Fruit fly (Drosophila melanogaster): ENCODE results near the gene PolA1.

PolA1 gene

dm6 chr3R:21633781-21634102, 37.8 kb downstream of the PolA1 start:
- TF ChIP-seq Gug (GFP tag; IDR thresholded peaks at IDR 0.05): no peak
- no peak for TF ChIP-seq CG6854 (GFP tag; optimal IDR thresholded peaks at IDR 0.05)
- TF ChIP-seq vri (GFP tag; optimal IDR thresholded peaks at IDR 0.05): peak; percentile 83
- peak; percentile 96 for TF ChIP-seq dsx (GFP tag; optimal IDR thresholded peaks at IDR 0.05; ENCODE audit: poor library complexity, severe bottlenecking)
- TF ChIP-seq fkh (GFP tag; optimal IDR thresholded peaks at IDR 0.05): no peak
- no peak for TF ChIP-seq CG34406 (GFP tag; optimal IDR thresholded peaks at IDR 0.05)
- TF ChIP-seq ss (GFP tag; optimal IDR thresholded peaks at IDR 0.05): no peak
- no peak for TF ChIP-seq OdsH (GFP tag; optimal IDR thresholded peaks at IDR 0.05)
- TF ChIP-seq achi (GFP tag; optimal IDR thresholded peaks at IDR 0.05): no peak
- no peak for TF ChIP-seq CG6792 (GFP tag; optimal IDR thresholded peaks at IDR 0.05)
- TF ChIP-seq CG3919 (GFP tag; optimal IDR thresholded peaks at IDR 0.05): no peak
- TF ChIP-seq lz (GFP tag; optimal IDR thresholded peaks at IDR 0.05): no peak
- no peak for TF ChIP-seq CG16779 (tag; optimal IDR thresholded peaks at IDR 0.05)
- no peak for TF ChIP-seq CG3032 (tag; optimal IDR thresholded peaks at IDR 0.05)

dm6 chr3R:21632930-21633780, 38.4 kb downstream of the PolA1 start:
- TF ChIP-seq CG7368 (GFP tag; optimal IDR thresholded peaks at IDR 0.05): no peak
- no peak for TF ChIP-seq dsx (GFP tag; optimal IDR thresholded peaks at IDR 0.05; ENCODE audit: poor library complexity, severe bottlenecking)
- peak; percentile 71 for TF ChIP-seq CG6854 (GFP tag; optimal IDR thresholded peaks at IDR 0.05)
- TF ChIP-seq CG6792 (GFP tag; optimal IDR thresholded peaks at IDR 0.05): peak; percentile 11
- TF ChIP-seq Eip75B (GFP tag; optimal IDR thresholded peaks at IDR 0.05): peak; percentile 37
- TF ChIP-seq eg (GFP tag; IDR thresholded peaks at IDR 0.05): no peak
- peak; percentile 65 for TF ChIP-seq vri (GFP tag; optimal IDR thresholded peaks at IDR 0.05)
- peak; percentile 17 for TF ChIP-seq Hr39 (GFP tag; optimal IDR thresholded peaks at IDR 0.05)
- TF ChIP-seq lz (GFP tag; optimal IDR thresholded peaks at IDR 0.05): peak; percentile 44
- peak; percentile 27 for TF ChIP-seq Sox14 (GFP tag; optimal IDR thresholded peaks at IDR 0.05)
- TF ChIP-seq Eip78C (GFP tag): peak; percentile 89
- peak; percentile 47 for TF ChIP-seq CG9139 (GFP tag; optimal IDR thresholded peaks at IDR 0.05)
- TF ChIP-seq CG8632 (GFP tag; optimal IDR thresholded peaks at IDR 0.05): no peak
- TF ChIP-seq CG34406 (GFP tag; optimal IDR thresholded peaks at IDR 0.05): peak; percentile 37
- peak; percentile 52 for TF ChIP-seq CG10631 (GFP tag; optimal IDR thresholded peaks at IDR 0.05)
- TF ChIP-seq CG11902 (GFP tag; optimal IDR thresholded peaks at IDR 0.05): no peak
- peak; percentile 26 for TF ChIP-seq CG6808 (GFP tag; optimal IDR thresholded peaks at IDR 0.05)
- peak; percentile 18 for TF ChIP-seq CG31627 (GFP tag; optimal IDR thresholded peaks at IDR 0.05)
- peak; percentile 60 for TF ChIP-seq acj6 (GFP tag; optimal IDR thresholded peaks at IDR 0.05)
- TF ChIP-seq Sox102F (GFP tag; optimal IDR thresholded peaks at IDR 0.05): peak; percentile 55
- no peak for TF ChIP-seq CG6163 (GFP tag; IDR thresholded peaks at IDR 0.05)
- TF ChIP-seq CG32006 (GFP tag; optimal IDR thresholded peaks at IDR 0.05): peak; percentile 80
- peak; percentile 41 for TF ChIP-seq CG11762 (GFP tag; optimal IDR thresholded peaks at IDR 0.05; ENCODE audit: insufficient read depth)
- peak; percentile 48 for TF ChIP-seq topi (GFP tag; optimal IDR thresholded peaks at IDR 0.05)
- no peak for TF ChIP-seq CG1621 (tag; optimal IDR thresholded peaks at IDR 0.05)
- no peak for TF ChIP-seq Ets21C (GFP tag; optimal IDR thresholded peaks at IDR 0.05)
- peak; percentile 59 for TF ChIP-seq CG3032 (tag; optimal IDR thresholded peaks at IDR 0.05)
- TF ChIP-seq dac (GFP tag; optimal IDR thresholded peaks at IDR 0.05): no peak
- TF ChIP-seq cyc (GFP tag; optimal IDR thresholded peaks at IDR 0.05): peak; percentile 7
- no peak for TF ChIP-seq Gug (GFP tag; IDR thresholded peaks at IDR 0.05)
- peak; percentile 82 for TF ChIP-seq svp (GFP tag)
- TF ChIP-seq CG6276 (GFP tag; optimal IDR thresholded peaks at IDR 0.05): peak; percentile 1
- peak; percentile 71 for TF ChIP-seq Hr4 (GFP tag; optimal IDR thresholded peaks at IDR 0.05)
- TF ChIP-seq CG4318 (GFP tag; optimal IDR thresholded peaks at IDR 0.05): peak; percentile 56
- TF ChIP-seq Sox15 (GFP tag; optimal IDR thresholded peaks at IDR 0.05): no peak
- TF ChIP-seq pdm3 (GFP tag; optimal IDR thresholded peaks at IDR 0.05): peak; percentile 65
- TF ChIP-seq Hr38 (GFP tag; optimal IDR thresholded peaks at IDR 0.05): no peak
- TF ChIP-seq esn (GFP tag; optimal IDR thresholded peaks at IDR 0.05): peak; percentile 58
- TF ChIP-seq OdsH (GFP tag; optimal IDR thresholded peaks at IDR 0.05): peak; percentile 65
- TF ChIP-seq CG3919 (GFP tag; optimal IDR thresholded peaks at IDR 0.05): peak; percentile 28
- no peak for TF ChIP-seq CG8319 (GFP tag; optimal IDR thresholded peaks at IDR 0.05)
- peak; percentile 8 for TF ChIP-seq CG10669 (GFP tag; optimal IDR thresholded peaks at IDR 0.05)
- no peak for TF ChIP-seq CG11294 (GFP tag; IDR thresholded peaks at IDR 0.05)
